Worm (Caenorhabditis elegans) whole organism, young adult: ENCODE data around the gene thk-1.

Source experiments
- B0019.2 ChIP-seq: fragments of 200-800 bp; sonication (Bioruptor generic); conservative IDR thresholded peaks from 2 replicates; pipeline ENCODE4 v1.3.6; 2022; ENCODE audit warnings: missing genetic modification reagents, missing genetic modification characterization, missing compliant biosample characterization
- B0035.1 ChIP-seq: sonication (generic microtip); optimal IDR thresholded peaks from 2 replicates; lab custom pipeline; 2016; ENCODE audit warnings: missing genetic modification characterization, mild to moderate bottlenecking, missing compliant biosample characterization, missing genotype, missing genetic modification reagents
- C06A6.2 ChIP-seq: fragments of 200-800 bp; sonication (Bioruptor generic); conservative IDR thresholded peaks from 2 replicates; pipeline ENCODE4 v1.3.6; 2022; ENCODE audit warnings: missing genetic modification characterization, missing compliant biosample characterization
- F22D6.2 ChIP-seq: sonication (generic microtip); optimal IDR thresholded peaks from 2 replicates; lab custom pipeline; 2016; ENCODE audit warnings: mild to moderate bottlenecking, missing genetic modification characterization, missing compliant biosample characterization
- F23B12.7 ChIP-seq: sonication (generic microtip); optimal IDR thresholded peaks from 2 replicates; lab custom pipeline; 2017; ENCODE audit warnings: missing genetic modification characterization, mild to moderate bottlenecking, missing compliant biosample characterization, antibody characterized with exemption, moderate library complexity; ENCODE audit not compliant: insufficient read depth
- F49E8.2 ChIP-seq: sonication (generic microtip); optimal IDR thresholded peaks from 3 replicates; lab custom pipeline; 2017; ENCODE audit warnings: missing genetic modification characterization, mild to moderate bottlenecking, missing compliant biosample characterization, antibody characterized with exemption, moderate library complexity; ENCODE audit not compliant: insufficient read depth
- K11D2.4 ChIP-seq: fragments of 200-800 bp; sonication (Bioruptor generic); IDR thresholded peaks from 2 replicates; pipeline ENCODE4 v1.3.6; 2022; ENCODE audit warnings: missing genetic modification reagents, missing genetic modification characterization, missing compliant biosample characterization
- K12H6.12 ChIP-seq: fragments of 200-800 bp; sonication (Bioruptor generic); optimal IDR thresholded peaks from 2 replicates; lab custom pipeline; 2018; ENCODE audit warnings: mild to moderate bottlenecking, missing genetic modification characterization, missing compliant biosample characterization
- Y53F4B.3 ChIP-seq: fragments of 200-800 bp; sonication (Bioruptor generic); IDR thresholded peaks from 2 replicates; pipeline ENCODE4 v1.3.6; 2022; ENCODE audit warnings: missing genetic modification reagents, missing genetic modification characterization, missing compliant biosample characterization
- Y53G8AR.9 ChIP-seq: fragments of 200-800 bp; sonication (Bioruptor generic); conservative IDR thresholded peaks from 2 replicates; pipeline ENCODE4 v1.3.6; 2022; ENCODE audit warnings: missing genetic modification reagents, missing genetic modification characterization, missing compliant biosample characterization
- ama-1 ChIP-seq, 3 experiments: fragments of 150-350 bp in 1 of 3; sonication (generic microtip) in 2 of 3; optimal IDR thresholded peaks; 2 replicates each; lab custom pipeline; 2014 to 2018; ENCODE audit warnings: missing biosample characterization in 2 of 3, missing genetic modification characterization in 2 of 3, missing genetic modification reagents in 2 of 3
- atf-7 ChIP-seq: sonication (generic microtip); optimal IDR thresholded peaks from 2 replicates; lab custom pipeline; 2017; ENCODE audit warnings: mild to moderate bottlenecking, missing genetic modification characterization, missing compliant biosample characterization
- athp-1 ChIP-seq: sonication (generic microtip); optimal IDR thresholded peaks from 2 replicates; lab custom pipeline; 2017; ENCODE audit warnings: mild to moderate bottlenecking, missing genetic modification characterization, missing compliant biosample characterization
- attf-5 ChIP-seq: fragments of 200-800 bp; sonication (Bioruptor generic); optimal IDR thresholded peaks from 2 replicates; lab custom pipeline; 2018; ENCODE audit warnings: mild to moderate bottlenecking, missing genetic modification characterization, missing compliant biosample characterization
- ceh-100 ChIP-seq: fragments of 200-800 bp; sonication (Bioruptor generic); IDR thresholded peaks from 2 replicates; pipeline ENCODE4 v1.3.6; 2022; ENCODE audit warnings: missing genetic modification reagents, missing genetic modification characterization, missing compliant biosample characterization
- ceh-91 ChIP-seq: fragments of 200-800 bp; sonication (Bioruptor generic); IDR thresholded peaks from 2 replicates; pipeline ENCODE4 v1.3.6; 2022; ENCODE audit warnings: missing genetic modification reagents, missing genetic modification characterization, missing compliant biosample characterization
- chd-7 ChIP-seq: sonication (generic microtip); optimal IDR thresholded peaks from 2 replicates; lab custom pipeline; 2016; ENCODE audit warnings: mild to moderate bottlenecking, missing genetic modification characterization, moderate library complexity, missing compliant biosample characterization
- dox-1 ChIP-seq: fragments of 200-800 bp; sonication (Bioruptor generic); IDR thresholded peaks from 2 replicates; pipeline ENCODE4 v1.3.6; 2022; ENCODE audit warnings: missing genetic modification reagents, missing genetic modification characterization, missing compliant biosample characterization
- dpl-1 ChIP-seq: fragments of 150-350 bp; optimal IDR thresholded peaks from 2 replicates; lab custom pipeline; 2014; ENCODE audit warnings: missing biosample characterization, missing genetic modification reagents, missing genetic modification characterization
- efl-1 ChIP-seq: fragments of 150-350 bp; optimal IDR thresholded peaks from 2 replicates; lab custom pipeline; 2014; ENCODE audit warnings: missing biosample characterization, missing genetic modification reagents, missing genetic modification characterization
- egl-44 ChIP-seq: fragments of 200-800 bp; sonication (Bioruptor generic); IDR thresholded peaks from 2 replicates; pipeline ENCODE4 v1.3.6; 2022; ENCODE audit warnings: missing genetic modification reagents, missing genetic modification characterization, missing compliant biosample characterization
- ekl-4 ChIP-seq: fragments of 200-800 bp; sonication (Bioruptor generic); IDR thresholded peaks from 2 replicates; pipeline ENCODE4 v1.3.6; 2022; ENCODE audit warnings: missing genetic modification reagents, missing genetic modification characterization, missing compliant biosample characterization
- gei-17 ChIP-seq: fragments of 200-800 bp; sonication (Bioruptor generic); optimal IDR thresholded peaks from 2 replicates; lab custom pipeline; 2018; ENCODE audit warnings: mild to moderate bottlenecking, missing genetic modification characterization, missing compliant biosample characterization
- him-1 ChIP-seq: sonication (generic microtip); optimal IDR thresholded peaks from 2 replicates; lab custom pipeline; 2016; ENCODE audit warnings: missing genotype, missing genetic modification reagents, missing genetic modification characterization, missing compliant biosample characterization
- hlh-12 ChIP-seq: sonication (generic microtip); optimal IDR thresholded peaks from 2 replicates; lab custom pipeline; 2016; ENCODE audit warnings: missing genetic modification characterization, missing compliant biosample characterization
- hmg-1.2 ChIP-seq: fragments of 200-800 bp; sonication (Bioruptor generic); IDR thresholded peaks from 2 replicates; pipeline ENCODE4 v1.3.6; 2022; ENCODE audit warnings: missing genetic modification reagents, missing genetic modification characterization, missing compliant biosample characterization
- lin-26 ChIP-seq: fragments of 200-800 bp; sonication (Bioruptor generic); IDR thresholded peaks from 2 replicates; pipeline ENCODE4 v1.3.6; 2022; ENCODE audit warnings: missing genetic modification reagents, missing genetic modification characterization, missing compliant biosample characterization
- lin-35 ChIP-seq, 3 experiments: fragments of 150-350 bp in 2 of 3; sonication (generic microtip) in 1 of 3; optimal IDR thresholded peaks; 2 replicates each; lab custom pipeline; 2014 to 2018; ENCODE audit warnings: missing biosample characterization in 3 of 3, missing genetic modification characterization in 3 of 3, missing genetic modification reagents in 3 of 3
- lir-1 ChIP-seq: fragments of 200-800 bp; sonication (Bioruptor generic); conservative IDR thresholded peaks from 2 replicates; pipeline ENCODE4 v1.3.6; 2022; ENCODE audit warnings: missing genetic modification reagents, missing genetic modification characterization, missing compliant biosample characterization
- madf-3 ChIP-seq: fragments of 200-800 bp; sonication (Bioruptor generic); IDR thresholded peaks from 2 replicates; pipeline ENCODE4 v1.3.6; 2022; ENCODE audit warnings: missing genetic modification reagents, missing genetic modification characterization, missing compliant biosample characterization
- madf-6 ChIP-seq: fragments of 200-800 bp; sonication (Bioruptor generic); IDR thresholded peaks from 2 replicates; pipeline ENCODE4 v1.3.6; 2022; ENCODE audit warnings: missing genetic modification reagents, missing genetic modification characterization, missing compliant biosample characterization
- madf-8 ChIP-seq: fragments of 200-800 bp; sonication (Bioruptor generic); conservative IDR thresholded peaks from 2 replicates; pipeline ENCODE4 v1.3.6; 2022; ENCODE audit warnings: missing genetic modification reagents, missing genetic modification characterization, missing compliant biosample characterization
- mcd-1 ChIP-seq: fragments of 200-800 bp; sonication (Bioruptor generic); IDR thresholded peaks from 2 replicates; pipeline ENCODE4 v1.3.6; 2022; ENCODE audit warnings: missing genetic modification reagents, missing genetic modification characterization, missing compliant biosample characterization
- mxl-1 ChIP-seq: sonication (generic microtip); optimal IDR thresholded peaks from 2 replicates; lab custom pipeline; 2016; ENCODE audit warnings: missing genetic modification characterization, missing compliant biosample characterization
- nhr-90 ChIP-seq: sonication (generic microtip); optimal IDR thresholded peaks from 2 replicates; lab custom pipeline; 2016; ENCODE audit warnings: missing genotype, mild to moderate bottlenecking, missing genetic modification characterization, missing compliant biosample characterization
- pbrm-1 ChIP-seq: fragments of 200-800 bp; sonication (Bioruptor generic); IDR thresholded peaks from 2 replicates; pipeline ENCODE4 v1.3.6; 2022; ENCODE audit warnings: missing genetic modification reagents, missing genetic modification characterization, missing compliant biosample characterization
- rcor-1 ChIP-seq: fragments of 200-800 bp; sonication (Bioruptor generic); IDR thresholded peaks from 2 replicates; pipeline ENCODE4 v1.3.6; 2022; ENCODE audit warnings: missing genetic modification reagents, missing genetic modification characterization, missing compliant biosample characterization
- rec-8 ChIP-seq, 2 experiments: sonication (generic microtip); optimal IDR thresholded peaks; 2 replicates each; lab custom pipeline; 2016; ENCODE audit warnings: mild to moderate bottlenecking in 2 of 2, missing genetic modification characterization in 2 of 2, missing genetic modification reagents in 2 of 2, missing genotype in 2 of 2, missing biosample characterization in 1 of 2, missing compliant biosample characterization in 1 of 2, moderate library complexity in 1 of 2
- repo-1 ChIP-seq: sonication (generic microtip); optimal IDR thresholded peaks from 2 replicates; lab custom pipeline; 2017; ENCODE audit warnings: mild to moderate bottlenecking, missing genetic modification characterization, missing compliant biosample characterization
- rpc-1 ChIP-seq, 2 experiments: fragments of 150-350 bp in 1 of 2; sonication (generic microtip) in 1 of 2; optimal IDR thresholded peaks; 2 replicates each; lab custom pipeline; 2014 to 2018; ENCODE audit warnings: missing biosample characterization in 1 of 2, missing genetic modification characterization in 1 of 2, missing genetic modification reagents in 1 of 2, missing genotype in 1 of 2
- snpc-3.4 ChIP-seq: sonication (generic microtip); optimal IDR thresholded peaks from 2 replicates; lab custom pipeline; 2017; ENCODE audit warnings: missing genetic modification characterization, mild to moderate bottlenecking, missing compliant biosample characterization, antibody characterized with exemption, moderate library complexity, missing genotype, missing genetic modification reagents
- sptf-2 ChIP-seq: fragments of 200-800 bp; sonication (Bioruptor generic); optimal IDR thresholded peaks from 2 replicates; lab custom pipeline; 2018; ENCODE audit warnings: mild to moderate bottlenecking, missing genetic modification characterization, missing compliant biosample characterization
- tbp1 ChIP-seq: fragments of 200-800 bp; sonication (Bioruptor generic); optimal IDR thresholded peaks from 2 replicates; lab custom pipeline; 2018; ENCODE audit warnings: mild to moderate bottlenecking, missing genetic modification characterization, missing compliant biosample characterization
- tlf-1 ChIP-seq: fragments of 200-800 bp; sonication (Bioruptor generic); optimal IDR thresholded peaks from 2 replicates; lab custom pipeline; 2018; ENCODE audit warnings: mild to moderate bottlenecking, missing genetic modification characterization, missing compliant biosample characterization
- xnd-1 ChIP-seq: sonication (generic microtip); optimal IDR thresholded peaks from 2 replicates; lab custom pipeline; 2016; ENCODE audit warnings: missing genotype, missing genetic modification reagents, missing genetic modification characterization, missing compliant biosample characterization
- ztf-18 ChIP-seq: sonication (generic microtip); optimal IDR thresholded peaks from 2 replicates; lab custom pipeline; 2016; ENCODE audit warnings: missing genotype, mild to moderate bottlenecking, missing genetic modification characterization, missing compliant biosample characterization
- ztf-3 ChIP-seq: fragments of 200-800 bp; sonication (Bioruptor generic); optimal IDR thresholded peaks from 2 replicates; lab custom pipeline; 2018; ENCODE audit warnings: mild to moderate bottlenecking, missing genetic modification characterization, missing compliant biosample characterization

Gene thk-1

DNA sequence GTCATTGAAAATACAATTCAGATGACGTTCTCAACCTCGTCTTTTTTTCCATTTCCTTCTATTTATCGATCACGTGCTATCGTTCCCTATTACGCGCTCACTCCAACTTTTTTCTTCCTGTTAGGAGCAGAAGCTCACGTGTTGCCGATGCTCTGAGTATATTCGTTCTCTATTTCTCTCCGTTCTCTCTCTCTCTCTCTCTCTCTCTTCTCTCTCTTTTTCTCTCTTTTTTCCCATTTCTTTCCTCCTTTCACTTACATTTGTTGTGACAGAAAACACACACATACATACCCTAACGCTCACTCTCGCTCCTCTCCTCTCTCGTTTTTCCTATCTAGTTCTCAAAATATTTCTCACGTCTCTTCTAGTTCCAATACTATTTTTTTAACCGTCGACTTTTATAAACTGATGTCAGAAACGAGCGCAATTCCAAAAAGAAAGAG lies 29.0 kb downstream of the thk-1 start (continued):
- TF ChIP-seq lin-26 (GFP tag; lab: Robert Waterston, UW) = no peak; the same call in 1 of the 2 replicates
- peak; percentile 21 for TF ChIP-seq ztf-18 (tag; lab: Kevin White, UChicago)
- peak; percentile 49 for TF ChIP-seq gei-17
- TF ChIP-seq K11D2.4 = peak; percentile 88
- peak; percentile 19 for TF ChIP-seq mxl-1 (tag; lab: Kevin White, UChicago)
- TF ChIP-seq F49E8.2 = no peak
- TF ChIP-seq repo-1 (tag; lab: Kevin White, UChicago) = no peak
- TF ChIP-seq madf-3 (GFP tag; lab: Robert Waterston, UW) = no peak
- TF ChIP-seq tlf-1 = peak; percentile 75
- TF ChIP-seq lin-35 (GFP tag; optimal IDR thresholded peaks at IDR 0.05; lab: Kevin White, UChicago) = peak in 2 of 3 experiments; percentile 32 to 80
- TF ChIP-seq mcd-1 (GFP tag; lab: Robert Waterston, UW) = peak; percentile 71
- TF ChIP-seq B0019.2 (GFP tag; lab: Robert Waterston, UW) = no peak
- TF ChIP-seq Y53G8AR.9 (GFP tag; lab: Robert Waterston, UW) = peak; percentile 71
- no peak for TF ChIP-seq him-1 (tag; lab: Kevin White, UChicago)
- TF ChIP-seq dpl-1 = no peak
- peak; percentile 50 for TF ChIP-seq nhr-90 (tag; lab: Kevin White, UChicago)
- TF ChIP-seq F23B12.7 (tag; lab: Kevin White, UChicago) = peak; percentile 40
- TF ChIP-seq xnd-1 (tag; lab: Kevin White, UChicago) = no peak
- no peak for TF ChIP-seq athp-1 (tag; lab: Kevin White, UChicago)
- TF ChIP-seq madf-8 (GFP tag; lab: Robert Waterston, UW) = no peak
- TF ChIP-seq B0035.1 (tag; lab: Kevin White, UChicago) = peak; percentile 26
- TF ChIP-seq ceh-91 (GFP tag; lab: Robert Waterston, UW) = no peak
- TF ChIP-seq egl-44 = peak; percentile 78; the same call in 1 of the 2 replicates
- TF ChIP-seq atf-7 (tag; lab: Kevin White, UChicago) = peak; percentile 93
- peak; percentile 59; the same call in 1 of the 2 replicates for TF ChIP-seq lir-1 (GFP tag; lab: Robert Waterston, UW)
- TF ChIP-seq K12H6.12 (tag; lab: Kevin White, UChicago) = peak; percentile 93
- no peak for TF ChIP-seq ama-1 (optimal IDR thresholded peaks at IDR 0.05; lab: Kevin White, UChicago)
- TF ChIP-seq ama-1 (GFP tag; optimal IDR thresholded peaks at IDR 0.05; lab: Kevin White, UChicago) = no peak
- peak; percentile 81 for TF ChIP-seq pbrm-1 (GFP tag; lab: Robert Waterston, UW)
- peak; percentile 60 for TF ChIP-seq ztf-3 (GFP tag; lab: Kevin White, UChicago)
- TF ChIP-seq efl-1 (GFP tag; lab: Kevin White, UChicago) = no peak
- peak; percentile 93 for TF ChIP-seq attf-5
- TF ChIP-seq Y53F4B.3 = no peak
- TF ChIP-seq rcor-1 (GFP tag; lab: Robert Waterston, UW) = 0 out of 2 replicates have a peak, but pooled peaks have one; percentile 43
- TF ChIP-seq C06A6.2 (GFP tag; lab: Robert Waterston, UW) = peak; percentile 80
- peak; percentile 83 for TF ChIP-seq dox-1
- TF ChIP-seq rec-8 (tag; optimal IDR thresholded peaks at IDR 0.05; lab: Kevin White, UChicago) = no peak
- peak; percentile 46 for TF ChIP-seq F22D6.2 (tag; lab: Kevin White, UChicago)
- TF ChIP-seq snpc-3.4 (tag; lab: Kevin White, UChicago) = no peak
- TF ChIP-seq ceh-100 (GFP tag; lab: Robert Waterston, UW) = 0 out of 2 replicates have a peak, but pooled peaks have one; percentile 10
- peak; percentile 89 for TF ChIP-seq chd-7 (tag; lab: Kevin White, UChicago)
- TF ChIP-seq madf-6 = peak; percentile 12; the same call in 1 of the 2 replicates
- peak; percentile 84 for TF ChIP-seq hmg-1.2 (GFP tag; lab: Robert Waterston, UW)
- 0 out of 2 replicates have a peak, but pooled peaks have one; percentile 28 for TF ChIP-seq ekl-4 (GFP tag; lab: Robert Waterston, UW)
- TF ChIP-seq sptf-2 (GFP tag; lab: Kevin White, UChicago) = no peak
- TF ChIP-seq tbp1 = peak; percentile 58
- no peak for TF ChIP-seq hlh-12
- no peak for TF ChIP-seq rpc-1 (optimal IDR thresholded peaks at IDR 0.05; lab: Kevin White, UChicago)
- TF ChIP-seq rpc-1 (tag; optimal IDR thresholded peaks at IDR 0.05; lab: Kevin White, UChicago) = no peak
